Fruit fly (Drosophila melanogaster) whole organism, adult: ENCODE measurements around the gene sturkopf.

Experiments
- CG5204 ChIP-seq: fragments of 200-800 bp; sonication (Bioruptor generic); optimal IDR thresholded peaks from 2 replicates; lab custom pipeline; 2016; ENCODE audit warnings: missing biosample characterization, missing genetic modification characterization
- CG7101 ChIP-seq: fragments of 200-800 bp; sonication (Bioruptor generic); optimal IDR thresholded peaks from 2 replicates; lab custom pipeline; 2018; ENCODE audit warnings: missing biosample characterization, mild to moderate bottlenecking, missing genetic modification characterization, moderate library complexity
- Crg-1 ChIP-seq: fragments of 200-800 bp; sonication (Bioruptor generic); optimal IDR thresholded peaks from 2 replicates; lab custom pipeline; 2016; ENCODE audit warnings: missing biosample characterization, missing genetic modification characterization
- Mnt ChIP-seq: fragments of 200-800 bp; sonication (Bioruptor generic); optimal IDR thresholded peaks from 2 replicates; lab custom pipeline; 2016; ENCODE audit warnings: missing biosample characterization, mild to moderate bottlenecking, missing genetic modification characterization
- ovo ChIP-seq: fragments of 200-800 bp; sonication (Bioruptor generic); optimal IDR thresholded peaks from 2 replicates; lab custom pipeline; 2016; ENCODE audit warnings: missing biosample characterization, missing genetic modification characterization
- tj ChIP-seq: fragments of 200-800 bp; sonication (Bioruptor generic); optimal IDR thresholded peaks from 3 replicates; lab custom pipeline; 2017; ENCODE audit warnings: missing biosample characterization, mild to moderate bottlenecking, missing genetic modification characterization, moderate library complexity

DNA sequence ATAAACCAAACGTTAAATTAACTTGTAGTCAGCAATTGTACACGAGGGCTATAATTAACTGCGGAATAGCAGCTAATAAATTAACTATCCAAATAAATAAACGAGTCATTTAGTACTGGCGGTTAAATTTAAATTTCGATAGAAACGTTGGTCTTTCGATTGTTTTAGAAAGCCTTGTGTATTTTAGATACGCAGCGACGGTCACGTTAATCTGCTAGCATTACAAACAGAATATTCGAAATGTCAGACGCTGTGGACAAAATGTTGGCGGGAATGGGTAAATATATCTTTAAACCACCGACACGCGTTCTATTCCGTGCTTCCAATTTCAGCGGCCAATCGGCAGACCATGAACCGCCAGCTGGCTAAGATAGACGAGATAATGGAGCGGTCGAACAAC lies 18.4 kb upstream of the sturkopf start, which contains the start of gene msd1:
- no peak for TF ChIP-seq tj (GFP tag; lab: Kevin White, UChicago)
- no peak for TF ChIP-seq Crg-1 (GFP tag; lab: Kevin White, UChicago)
- no peak for TF ChIP-seq CG7101
- no peak for TF ChIP-seq Mnt
- TF ChIP-seq ovo (GFP tag; lab: Kevin White, UChicago): no peak
- TF ChIP-seq CG5204 (GFP tag; lab: Kevin White, UChicago): no peak
